Worm (Caenorhabditis elegans) whole organism, L3 larva: ENCODE data around the gene glb-29.

Experiments used
- R02D3.7 ChIP-seq: fragments of 150-350 bp; optimal IDR thresholded peaks from 2 replicates; lab custom pipeline; 2014; ENCODE audit warnings: missing biosample characterization, missing genetic modification characterization
- ceh-16 ChIP-seq: sonication (generic microtip); optimal IDR thresholded peaks from 2 replicates; lab custom pipeline; 2017; ENCODE audit warnings: missing biosample characterization, missing genetic modification characterization
- ceh-28 ChIP-seq: fragments of 150-350 bp; optimal IDR thresholded peaks from 2 replicates; lab custom pipeline; 2014; ENCODE audit warnings: missing biosample characterization, missing genetic modification reagents, missing genetic modification characterization
- ceh-82 ChIP-seq: fragments of 150-350 bp; optimal IDR thresholded peaks from 2 replicates; lab custom pipeline; 2014; ENCODE audit warnings: missing biosample characterization, missing genetic modification characterization
- ceh-9 ChIP-seq: sonication (generic microtip); optimal IDR thresholded peaks from 2 replicates; lab custom pipeline; 2018; ENCODE audit warnings: missing biosample characterization, missing genetic modification characterization
- daf-12 ChIP-seq: fragments of 150-350 bp; optimal IDR thresholded peaks from 2 replicates; lab custom pipeline; 2014; ENCODE audit warnings: missing biosample characterization, missing genetic modification reagents, missing genetic modification characterization
- egl-27 ChIP-seq: sonication (generic microtip); optimal IDR thresholded peaks from 4 replicates; lab custom pipeline; 2017; ENCODE audit warnings: missing biosample characterization, missing genetic modification reagents, missing genetic modification characterization
- egl-5 ChIP-seq: fragments of 150-350 bp; optimal IDR thresholded peaks from 2 replicates; lab custom pipeline; 2017; ENCODE audit warnings: missing biosample characterization, missing genetic modification reagents, missing genetic modification characterization, inconsistent platforms
- elt-1 ChIP-seq: fragments of 150-350 bp; optimal IDR thresholded peaks from 2 replicates; lab custom pipeline; 2014; ENCODE audit warnings: missing biosample characterization, missing genetic modification characterization
- elt-3 ChIP-seq, 3 experiments: fragments of 150-350 bp in 1 of 3; sonication (generic microtip) in 2 of 3; optimal IDR thresholded peaks; 2 replicates in 2 of 3; 4 replicates in 1 of 3; lab custom pipeline; 2014 to 2017; ENCODE audit warnings: missing biosample characterization in 3 of 3, missing genetic modification characterization in 3 of 3
- eor-1 ChIP-seq, 2 experiments: fragments of 150-350 bp; optimal IDR thresholded peaks; 2 replicates each; lab custom pipeline; 2014 to 2018; ENCODE audit warnings: missing biosample characterization in 2 of 2, missing genetic modification characterization in 2 of 2
- fkh-10 ChIP-seq: sonication (generic microtip); optimal IDR thresholded peaks from 2 replicates; lab custom pipeline; 2017; ENCODE audit warnings: missing biosample characterization, missing genetic modification reagents, missing genetic modification characterization
- fkh-2 ChIP-seq: fragments of 150-350 bp; optimal IDR thresholded peaks from 2 replicates; lab custom pipeline; 2014; ENCODE audit warnings: missing biosample characterization, missing genetic modification reagents, missing genetic modification characterization
- fos-1 ChIP-seq: fragments of 150-350 bp; optimal IDR thresholded peaks from 2 replicates; lab custom pipeline; 2014; ENCODE audit warnings: missing biosample characterization, missing genetic modification characterization
- hmg-11 ChIP-seq: sonication (generic microtip); optimal IDR thresholded peaks from 2 replicates; lab custom pipeline; 2016; ENCODE audit warnings: missing genetic modification characterization, missing compliant biosample characterization
- jun-1 ChIP-seq: fragments of 150-350 bp; optimal IDR thresholded peaks from 2 replicates; lab custom pipeline; 2014; ENCODE audit warnings: missing biosample characterization, missing genetic modification reagents, missing genetic modification characterization
- lin-39 ChIP-seq: fragments of 150-350 bp; optimal IDR thresholded peaks from 2 replicates; lab custom pipeline; 2018; ENCODE audit warnings: missing biosample characterization, missing genetic modification reagents, missing genetic modification characterization
- lsy-12 ChIP-seq: sonication (generic microtip); optimal IDR thresholded peaks from 2 replicates; lab custom pipeline; 2016; ENCODE audit warnings: mild to moderate bottlenecking, missing genetic modification characterization, missing compliant biosample characterization
- mdl-1 ChIP-seq: fragments of 150-350 bp; optimal IDR thresholded peaks from 2 replicates; lab custom pipeline; 2014; ENCODE audit warnings: missing biosample characterization, missing genetic modification characterization
- mml-1 ChIP-seq: fragments of 150-350 bp; sonication (generic microtip); optimal IDR thresholded peaks from 3 replicates; lab custom pipeline; 2014; ENCODE audit warnings: missing biosample characterization, missing genetic modification characterization
- nhr-12 ChIP-seq: fragments of 150-350 bp; optimal IDR thresholded peaks from 2 replicates; lab custom pipeline; 2014; ENCODE audit warnings: missing biosample characterization, missing genetic modification characterization
- nhr-237 ChIP-seq: fragments of 150-350 bp; optimal IDR thresholded peaks from 2 replicates; lab custom pipeline; 2014; ENCODE audit warnings: missing biosample characterization, missing genetic modification characterization
- nhr-25 ChIP-seq: sonication (generic microtip); optimal IDR thresholded peaks from 2 replicates; lab custom pipeline; 2017; ENCODE audit warnings: missing biosample characterization, missing genetic modification characterization
- nhr-28 ChIP-seq: fragments of 150-350 bp; optimal IDR thresholded peaks from 2 replicates; lab custom pipeline; 2014; ENCODE audit warnings: missing biosample characterization, missing genetic modification characterization
- nhr-67 ChIP-seq: fragments of 150-350 bp; optimal IDR thresholded peaks from 2 replicates; lab custom pipeline; 2014; ENCODE audit warnings: missing biosample characterization, missing genetic modification characterization
- pha-4 ChIP-seq: fragments of 150-350 bp; optimal IDR thresholded peaks from 2 replicates; lab custom pipeline; 2014; ENCODE audit warnings: missing biosample characterization, missing genetic modification reagents, missing genetic modification characterization
- pqm-1 ChIP-seq: fragments of 150-350 bp; optimal IDR thresholded peaks from 2 replicates; lab custom pipeline; 2017; ENCODE audit warnings: missing biosample characterization, missing genetic modification characterization, inconsistent platforms
- skn-1 ChIP-seq: fragments of 150-350 bp; optimal IDR thresholded peaks from 2 replicates; lab custom pipeline; 2014; ENCODE audit warnings: missing biosample characterization, missing genetic modification characterization
- snpc-4 ChIP-seq: fragments of 150-350 bp; optimal IDR thresholded peaks from 2 replicates; lab custom pipeline; 2014; ENCODE audit warnings: missing biosample characterization, missing genetic modification characterization
- tbx-2 ChIP-seq: sonication (generic microtip); optimal IDR thresholded peaks from 2 replicates; lab custom pipeline; 2016; ENCODE audit warnings: mild to moderate bottlenecking, missing genetic modification characterization, missing compliant biosample characterization
- zag-1 ChIP-seq: fragments of 150-350 bp; optimal IDR thresholded peaks from 2 replicates; lab custom pipeline; 2014; ENCODE audit warnings: missing biosample characterization, missing genetic modification characterization
- ztf-4 ChIP-seq: fragments of 150-350 bp; optimal IDR thresholded peaks from 2 replicates; lab custom pipeline; 2014; ENCODE audit warnings: missing biosample characterization, missing genetic modification characterization

glb-29 gene

DNA sequence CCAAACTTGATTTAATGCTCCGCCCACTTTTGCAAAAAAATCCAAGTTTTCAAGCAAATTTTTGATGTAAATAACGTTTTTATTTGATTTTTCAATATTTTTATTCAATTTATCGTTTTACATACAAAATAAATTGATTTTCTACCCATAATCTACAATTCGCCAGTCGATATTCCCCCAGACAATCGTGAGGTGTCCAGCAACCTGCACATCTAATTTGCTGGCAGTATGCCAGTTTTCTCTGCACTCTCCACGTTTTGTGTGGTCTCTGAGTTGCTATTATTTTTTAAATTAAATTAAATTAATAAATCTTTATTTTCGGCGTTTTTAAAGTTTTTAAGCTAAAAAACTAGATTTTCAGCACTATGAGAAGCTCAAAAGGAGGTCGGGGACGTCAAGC is 28.8 kb upstream of the glb-29 start (continued):
- peak; percentile 76 for TF ChIP-seq pqm-1 (tag; lab: Kevin White, UChicago)
- peak; percentile 39 for TF ChIP-seq skn-1 (tag; lab: Kevin White, UChicago)
- TF ChIP-seq fkh-10 (GFP tag; lab: Kevin White, UChicago): peak; percentile 86
- TF ChIP-seq nhr-12 (tag; lab: Kevin White, UChicago): no peak
- TF ChIP-seq ceh-9: no peak
- TF ChIP-seq fos-1 (tag; lab: Kevin White, UChicago): peak; percentile 69
- peak; percentile 79 for TF ChIP-seq ztf-4
- TF ChIP-seq elt-3 (tag; optimal IDR thresholded peaks at IDR 0.05; lab: Kevin White, UChicago): no peak
- TF ChIP-seq mdl-1 (tag; lab: Kevin White, UChicago): peak; percentile 43
- TF ChIP-seq snpc-4: peak; percentile 57
- peak; percentile 85 for TF ChIP-seq R02D3.7 (tag; lab: Kevin White, UChicago)

DNA sequence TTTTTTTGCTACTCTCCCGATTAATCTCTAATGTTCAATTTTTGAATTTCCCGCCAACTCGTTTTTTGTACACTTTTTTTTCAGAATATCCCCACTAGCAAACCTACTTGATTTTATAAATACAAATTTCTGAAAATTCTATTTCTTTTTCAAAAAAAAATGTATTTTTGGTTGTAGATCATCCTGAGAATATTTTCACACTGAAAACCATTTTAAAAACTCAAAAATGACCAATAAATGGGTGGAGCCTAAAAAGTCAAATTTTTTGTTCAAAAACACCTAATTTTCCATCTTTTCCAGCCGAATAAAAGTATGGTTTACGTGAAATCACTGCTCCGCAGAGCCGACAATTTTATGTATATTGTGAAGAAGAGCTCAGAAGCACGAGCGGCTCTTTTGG is 20.1 kb upstream of the glb-29 start, which contains the start of gene Y17G7B.3:
TSS of gene Y17G7B.3 (plus strand) at position 301 of the 400 bp plus-strand sequence.
- no peak for TF ChIP-seq ceh-82 (tag; lab: Kevin White, UChicago)
- no peak for TF ChIP-seq elt-1 (tag; lab: Kevin White, UChicago)
- no peak for TF ChIP-seq nhr-25 (tag; lab: Kevin White, UChicago)
- no peak for TF ChIP-seq eor-1 (tag; optimal IDR thresholded peaks at IDR 0.05; lab: Kevin White, UChicago)
- TF ChIP-seq ceh-28: no peak
- TF ChIP-seq, all 47 proteins: peak for 0

DNA sequence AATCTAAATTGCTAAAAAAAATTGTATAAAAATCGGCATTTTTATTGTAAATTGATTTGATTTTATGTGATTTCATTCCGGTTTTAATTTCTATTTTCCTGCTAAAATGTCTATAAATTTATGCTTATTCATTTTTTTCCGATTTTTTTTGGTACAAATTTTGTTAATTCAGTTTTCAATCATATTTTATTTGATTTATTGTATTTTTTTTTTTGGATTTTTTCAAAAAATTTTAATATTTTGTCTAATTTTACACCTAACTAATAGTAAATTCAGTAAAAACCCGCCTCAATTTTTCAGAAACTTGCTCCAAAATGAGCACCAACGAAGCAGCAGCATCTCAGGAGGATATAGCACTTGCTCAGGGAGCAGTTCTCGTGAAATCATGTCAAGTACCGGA is 16.2 kb upstream of the glb-29 start, which contains the start of gene dhps-1:
TSS of gene dhps-1 (plus strand) at position 301 of the 400 bp plus-strand sequence.
- TF ChIP-seq ceh-16 (tag; lab: Kevin White, UChicago) (no peak), egl-5 (tag; lab: Kevin White, UChicago) (no peak)

- TF ChIP-seq mdl-1 (tag; lab: Kevin White, UChicago) (no peak), zag-1 (tag; lab: Kevin White, UChicago) (no peak), hmg-11 (tag; lab: Kevin White, UChicago) (no peak), egl-27 (tag; lab: Kevin White, UChicago) (no peak), tbx-2 (tag; lab: Kevin White, UChicago) (no peak), nhr-28 (tag; lab: Kevin White, UChicago) (no peak), nhr-237 (tag; lab: Kevin White, UChicago) (no peak), pqm-1 (tag; lab: Kevin White, UChicago) (no peak), ceh-28 (no peak), nhr-67 (tag; lab: Kevin White, UChicago) (no peak), daf-12 (tag; lab: Kevin White, UChicago) (no peak)
- TF ChIP-seq, all 47 proteins: peak for 0
Observed at ce11 chrII:11994940-11995339, 13.9 kb upstream of the glb-29 start.

DNA sequence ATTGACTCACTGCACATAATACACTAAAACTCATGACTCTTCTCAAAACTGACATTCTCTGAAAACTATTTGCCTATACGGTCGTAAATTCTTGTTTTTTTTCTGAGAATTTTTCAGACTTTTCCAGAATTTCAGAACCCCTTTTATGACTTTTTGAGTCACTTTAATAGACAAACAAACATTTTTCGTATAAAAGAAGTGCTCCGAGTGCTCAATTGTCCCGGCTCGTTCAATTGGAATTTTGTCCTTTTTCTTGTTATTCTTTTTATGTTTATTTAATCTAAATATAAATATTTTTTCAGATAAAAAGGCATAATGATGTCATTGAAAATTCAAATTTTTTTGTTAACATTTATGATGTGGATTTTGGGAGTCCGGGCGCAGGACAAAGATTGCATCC is 10.0 kb upstream of the glb-29 start, which contains the start of gene Y17G7B.23:
TSS of gene Y17G7B.23 (plus strand) at position 301 of the 400 bp plus-strand sequence.
- no peak for TF ChIP-seq fos-1 (tag; lab: Kevin White, UChicago)
- TF ChIP-seq mml-1 (tag; lab: Kevin White, UChicago): no peak
- TF ChIP-seq ztf-4: no peak
- no peak for TF ChIP-seq zag-1 (tag; lab: Kevin White, UChicago)
- no peak for TF ChIP-seq elt-1 (tag; lab: Kevin White, UChicago)

ce11 chrII:12005981-12006380 is 2.9 kb upstream of the glb-29 start:
- no peak for TF ChIP-seq fkh-2 (tag; lab: Kevin White, UChicago)
- TF ChIP-seq jun-1: no peak
- no peak for TF ChIP-seq lin-39 (tag; lab: Kevin White, UChicago)
- no peak for TF ChIP-seq ceh-82 (tag; lab: Kevin White, UChicago)
- TF ChIP-seq ztf-4: no peak
- TF ChIP-seq mml-1 (tag; lab: Kevin White, UChicago): no peak
- TF ChIP-seq ceh-16 (tag; lab: Kevin White, UChicago): no peak
- no peak for TF ChIP-seq R02D3.7 (tag; lab: Kevin White, UChicago)
- no peak for TF ChIP-seq pha-4 (tag; lab: Kevin White, UChicago)
- TF ChIP-seq egl-5 (tag; lab: Kevin White, UChicago): no peak
- TF ChIP-seq ceh-28: no peak
- no peak for TF ChIP-seq lsy-12 (tag; lab: Kevin White, UChicago)
